In the genomic region with DNA sequence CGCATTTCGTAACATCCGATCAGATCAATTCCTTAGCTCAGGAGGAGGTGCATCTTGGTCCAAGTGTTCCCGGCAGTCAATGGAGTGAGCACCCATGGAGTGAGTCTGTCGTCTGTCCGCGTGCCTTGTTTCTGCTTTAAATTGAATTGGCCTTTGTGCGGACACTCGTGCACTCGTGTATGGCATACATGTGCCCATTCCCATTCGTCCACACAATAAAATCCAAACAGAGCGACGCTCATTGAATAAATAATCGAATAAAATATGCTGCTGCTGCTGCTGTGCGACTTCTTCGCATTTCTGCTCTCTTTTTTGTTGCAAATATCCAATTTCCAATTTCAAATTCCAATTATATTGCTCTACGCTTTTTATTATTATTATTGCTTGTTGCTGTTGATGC, we compare ENCODE assay signal across 3 fruit fly cellular contexts.
TF ChIP-seq lines count a peak whose summit lies in the region.

No protein-coding gene starts in this region.

- TF ChIP-seq CTCF in whole organism, embryonic (GFP tag; optimal IDR thresholded peaks at IDR 0.05; lab: Kevin White, UChicago), result no peak

TF ChIP-seq in whole organism, embryonic, 481 proteins besides CTCF, POLR2A, EP300 and RAD21:
- TF ChIP-seq knrl (GFP tag; IDR thresholded peaks at IDR 0.05; lab: Robert Waterston, UW; ENCODE audit: partially characterized antibody) (no peak), Six4 (GFP tag; optimal IDR thresholded peaks at IDR 0.05; lab: Kevin White, UChicago) (no peak), HmgZ (tag; optimal IDR thresholded peaks at IDR 0.05; lab: Kevin White, UChicago) (no peak), vvl (GFP tag; IDR thresholded peaks at IDR 0.05; lab: Robert Waterston, UW) (peak; percentile 52; the same call in 1 of the 2 replicates), CG16863 (GFP tag; optimal IDR thresholded peaks at IDR 0.05; lab: Kevin White, UChicago) (no peak), twi (tag; optimal IDR thresholded peaks at IDR 0.05; lab: Kevin White, UChicago) (peak; percentile 13), dmrt99B (tag; optimal IDR thresholded peaks at IDR 0.05; lab: Kevin White, UChicago) (no peak), Med (GFP tag; lab: Kevin White, UChicago) (peak; percentile 55), HHEX (GFP tag; optimal IDR thresholded peaks at IDR 0.05; lab: Kevin White, UChicago) (no peak), sens (GFP tag; lab: Kevin White, UChicago) (peak; percentile 32), CG12299 (tag; optimal IDR thresholded peaks at IDR 0.05; lab: Kevin White, UChicago) (no peak)

TF ChIP-seq in whole organism, prepupa, 60 proteins besides CTCF, POLR2A, EP300 and RAD21:
- no peak for TF ChIP-seq spab (GFP tag; optimal IDR thresholded peaks at IDR 0.05; lab: Kevin White, UChicago)
- peak; percentile 50 for TF ChIP-seq Eip78C (GFP tag; lab: Kevin White, UChicago)
- TF ChIP-seq dac (GFP tag; optimal IDR thresholded peaks at IDR 0.05; lab: Kevin White, UChicago), result no peak
- no peak for TF ChIP-seq CG9139 (GFP tag; optimal IDR thresholded peaks at IDR 0.05; lab: Kevin White, UChicago)
- no peak for TF ChIP-seq Sox102F (GFP tag; optimal IDR thresholded peaks at IDR 0.05; lab: Kevin White, UChicago)
- no peak for TF ChIP-seq CG8632 (GFP tag; optimal IDR thresholded peaks at IDR 0.05; lab: Kevin White, UChicago)
- TF ChIP-seq CG16779 (tag; optimal IDR thresholded peaks at IDR 0.05; lab: Kevin White, UChicago), result no peak

TF ChIP-seq in whole organism, wandering third instar larva, 38 proteins besides CTCF, POLR2A, EP300 and RAD21:
- no peak for TF ChIP-seq jim (GFP tag; optimal IDR thresholded peaks at IDR 0.05; lab: Kevin White, UChicago)
- peak; percentile 22 for TF ChIP-seq Dfd (GFP tag; optimal IDR thresholded peaks at IDR 0.05; lab: Kevin White, UChicago)
